Fruit fly (Drosophila melanogaster) whole organism, wandering third instar larva: Measurements from ENCODE around the gene Eip74EF.

Experiments used
- Dif ChIP-seq: fragments of 200-275, 200-300 bp; sonication (Bioruptor generic); optimal IDR thresholded peaks from 2 replicates; lab custom pipeline; 2018; ENCODE audit warnings: missing biosample characterization, missing genetic modification characterization; ENCODE audit not compliant: partially characterized antibody
- Hnf4 ChIP-seq: fragments of 200-800 bp; sonication (Bioruptor generic); optimal IDR thresholded peaks from 2 replicates; lab custom pipeline; 2016; ENCODE audit warnings: missing biosample characterization, mild to moderate bottlenecking, missing genetic modification characterization
- Hr83 ChIP-seq: fragments of 200-300 bp; sonication (Bioruptor generic); optimal IDR thresholded peaks from 2 replicates; lab custom pipeline; 2016; ENCODE audit warnings: missing biosample characterization, mild to moderate bottlenecking, missing genetic modification characterization, moderate library complexity; ENCODE audit not compliant: poor library complexity, severe bottlenecking
- OdsH ChIP-seq: fragments of 200-800 bp; sonication (Bioruptor generic); optimal IDR thresholded peaks from 2 replicates; lab custom pipeline; 2016; ENCODE audit warnings: missing biosample characterization, mild to moderate bottlenecking, missing genetic modification characterization
- Rel ChIP-seq, 2 experiments: fragments of 200-800 bp; sonication (Bioruptor generic) in 1 of 2; optimal IDR thresholded peaks; 2 replicates in 1 of 2; 3 replicates in 1 of 2; lab custom pipeline; 2016 to 2019; ENCODE audit warnings: mild to moderate bottlenecking in 2 of 2, missing biosample characterization in 2 of 2, missing genetic modification characterization in 2 of 2, moderate library complexity in 1 of 2
- br ChIP-seq: fragments of 200-800 bp; sonication (Bioruptor generic); optimal IDR thresholded peaks from 2 replicates; lab custom pipeline; 2016; ENCODE audit warnings: missing biosample characterization, missing genetic modification characterization
- brk ChIP-seq: fragments of 200-800 bp; sonication (Bioruptor generic); optimal IDR thresholded peaks from 2 replicates; lab custom pipeline; 2016; ENCODE audit warnings: missing biosample characterization, mild to moderate bottlenecking, missing genetic modification characterization
- dsf ChIP-seq: sonication (Bioruptor generic); optimal IDR thresholded peaks from 2 replicates; lab custom pipeline; 2016; ENCODE audit warnings: missing biosample characterization, missing genetic modification characterization, borderline replicate concordance
- h ChIP-seq: fragments of 200-800 bp; sonication (Bioruptor generic); optimal IDR thresholded peaks from 3 replicates; lab custom pipeline; 2016; ENCODE audit warnings: missing biosample characterization, mild to moderate bottlenecking, missing genetic modification characterization
- jim ChIP-seq: fragments of 175-275, 200-325 bp; sonication (Bioruptor generic); optimal IDR thresholded peaks from 2 replicates; lab custom pipeline; 2016; ENCODE audit warnings: missing biosample characterization, mild to moderate bottlenecking, missing genetic modification characterization
- lola ChIP-seq: fragments of >200 bp; optimal IDR thresholded peaks from 2 replicates; lab custom pipeline; 2017; ENCODE audit warnings: missing biosample characterization, missing genetic modification characterization
- pan ChIP-seq: fragments of >200 bp; optimal IDR thresholded peaks from 2 replicates; lab custom pipeline; 2017
- psq ChIP-seq: fragments of 200-800 bp; sonication (Bioruptor generic); optimal IDR thresholded peaks from 3 replicates; lab custom pipeline; 2017; ENCODE audit warnings: missing biosample characterization, mild to moderate bottlenecking, missing genetic modification characterization, moderate library complexity
- sv ChIP-seq: fragments of 200-800 bp; sonication (Bioruptor generic); optimal IDR thresholded peaks from 3 replicates; lab custom pipeline; 2016; ENCODE audit warnings: missing biosample characterization, missing genetic modification characterization

dm6 chr3L:17586370-17587048, 32.6 kb downstream of the Eip74EF start:
- TF ChIP-seq br, result no peak
- TF ChIP-seq Hr83 (GFP tag; lab: Kevin White, UChicago), result no peak
- no peak for TF ChIP-seq h (GFP tag; lab: Kevin White, UChicago)
- TF ChIP-seq sv (GFP tag; lab: Kevin White, UChicago), result no peak
- no peak for TF ChIP-seq Dif
- TF ChIP-seq Hnf4 (GFP tag; lab: Kevin White, UChicago), result no peak
- TF ChIP-seq psq (GFP tag; lab: Kevin White, UChicago), result no peak
- TF ChIP-seq brk (GFP tag; lab: Kevin White, UChicago), result no peak
- TF ChIP-seq Rel (GFP tag; optimal IDR thresholded peaks at IDR 0.05; lab: Kevin White, UChicago), result no peak
- TF ChIP-seq Rel (tag; optimal IDR thresholded peaks at IDR 0.05; lab: Kevin White, UChicago), result no peak
- TF ChIP-seq dsf (GFP tag; lab: Kevin White, UChicago), result no peak
- TF ChIP-seq lola, result no peak
- no peak for TF ChIP-seq jim (GFP tag; lab: Kevin White, UChicago)
- no peak for TF ChIP-seq pan (lab: Kevin White, UChicago)
- no peak for TF ChIP-seq OdsH
